Fruit fly (Drosophila melanogaster) whole organism, embryonic: Measurements from ENCODE around the gene CG46313.

Experiments
- Abd-B ChIP-seq: fragments of 200-800 bp; sonication (Bioruptor generic); optimal IDR thresholded peaks from 2 replicates; lab custom pipeline; 2018; ENCODE audit warnings: missing biosample characterization, mild to moderate bottlenecking, missing genetic modification characterization, moderate library complexity
- CG10209 ChIP-seq: fragments of 200-800 bp; sonication (Bioruptor generic); optimal IDR thresholded peaks from 3 replicates; lab custom pipeline; 2017; ENCODE audit warnings: missing biosample characterization, mild to moderate bottlenecking, missing genetic modification characterization, missing genetic modification reagents
- CG10321 ChIP-seq: fragments of 200-800 bp; sonication (Bioruptor generic); IDR thresholded peaks from 2 replicates; pipeline ENCODE4 v1.3.6; 2022; ENCODE audit warnings: missing biosample characterization, missing genetic modification characterization
- CG12104 ChIP-seq: fragments of 200-800 bp; sonication (Bioruptor generic); optimal IDR thresholded peaks from 3 replicates; lab custom pipeline; 2016; ENCODE audit warnings: missing biosample characterization, missing genetic modification characterization
- CG12236 ChIP-seq: fragments of 200-800 bp; sonication (Bioruptor generic); optimal IDR thresholded peaks from 2 replicates; lab custom pipeline; 2016; ENCODE audit warnings: missing biosample characterization, missing genetic modification characterization
- CG1233 ChIP-seq: fragments of 200-800 bp; sonication (Bioruptor generic); optimal IDR thresholded peaks from 4 replicates; lab custom pipeline; 2018; ENCODE audit warnings: missing biosample characterization, mild to moderate bottlenecking, missing genetic modification characterization
- CG12744 ChIP-seq: fragments of 200-800 bp; sonication (Bioruptor generic); optimal IDR thresholded peaks from 2 replicates; lab custom pipeline; 2016; ENCODE audit warnings: missing biosample characterization, missing genetic modification characterization
- CG13775 ChIP-seq: fragments of 200-800 bp; sonication (Bioruptor generic); optimal IDR thresholded peaks from 3 replicates; lab custom pipeline; 2017; ENCODE audit warnings: missing biosample characterization, mild to moderate bottlenecking, missing genetic modification characterization
- CG14050 ChIP-seq: fragments of 200-800 bp; sonication (Bioruptor generic); IDR thresholded peaks from 3 replicates; pipeline ENCODE4 v1.3.6; 2022; ENCODE audit warnings: missing biosample characterization, missing genetic modification characterization
- CG15601 ChIP-seq: fragments of 200-800 bp; sonication (Bioruptor generic); optimal IDR thresholded peaks from 3 replicates; lab custom pipeline; 2019; ENCODE audit warnings: missing biosample characterization, mild to moderate bottlenecking, missing genetic modification characterization, moderate library complexity
- CG17612 ChIP-seq: fragments of 200-800 bp; sonication (Bioruptor generic); IDR thresholded peaks from 2 replicates; pipeline ENCODE4 v1.3.6; 2022; ENCODE audit warnings: missing biosample characterization, missing genetic modification characterization
- CG2678 ChIP-seq: fragments of 200-800 bp; sonication (Bioruptor generic); optimal IDR thresholded peaks from 3 replicates; lab custom pipeline; 2019; ENCODE audit warnings: missing biosample characterization, mild to moderate bottlenecking, missing genetic modification characterization, moderate library complexity
- CG33557 ChIP-seq: fragments of 200-800 bp; sonication (Bioruptor generic); optimal IDR thresholded peaks from 2 replicates; lab custom pipeline; 2019; ENCODE audit warnings: missing biosample characterization, mild to moderate bottlenecking, missing genetic modification characterization, moderate library complexity
- CG3838 ChIP-seq: fragments of 200-800 bp; sonication (Bioruptor generic); optimal IDR thresholded peaks from 3 replicates; lab custom pipeline; 2016; ENCODE audit warnings: missing biosample characterization, missing genetic modification characterization
- CG4617 ChIP-seq: fragments of 200-800 bp; sonication (Bioruptor generic); optimal IDR thresholded peaks from 3 replicates; lab custom pipeline; 2016; ENCODE audit warnings: missing biosample characterization, missing genetic modification characterization, borderline replicate concordance
- CG4854 ChIP-seq: fragments of 200-800 bp; sonication (Bioruptor generic); optimal IDR thresholded peaks from 2 replicates; lab custom pipeline; 2016; ENCODE audit warnings: missing biosample characterization, missing genetic modification characterization, inconsistent platforms
- CG5180 ChIP-seq: fragments of 200-800 bp; sonication (Bioruptor generic); optimal IDR thresholded peaks from 3 replicates; lab custom pipeline; 2017; ENCODE audit warnings: missing biosample characterization, missing genetic modification characterization, mild to moderate bottlenecking, moderate library complexity, missing genetic modification reagents
- CG5245 ChIP-seq: fragments of 200-800 bp; sonication (Bioruptor generic); optimal IDR thresholded peaks from 3 replicates; lab custom pipeline; 2016; ENCODE audit warnings: missing biosample characterization, missing genetic modification characterization
- CG9215 ChIP-seq: fragments of 200-800 bp; sonication (Bioruptor generic); IDR thresholded peaks from 2 replicates; pipeline ENCODE4 v1.3.6; 2022; ENCODE audit warnings: missing biosample characterization, missing genetic modification characterization
- CHES-1-like ChIP-seq: fragments of 200-800 bp; sonication (Bioruptor generic); optimal IDR thresholded peaks from 2 replicates; lab custom pipeline; 2016; ENCODE audit warnings: missing biosample characterization, missing genetic modification characterization
- D ChIP-seq, 2 experiments: fragments of 200-800 bp in 1 of 2; fragments of >200 bp in 1 of 2; sonication (Bioruptor generic) in 1 of 2; optimal IDR thresholded peaks; 2 replicates in 1 of 2; 3 replicates in 1 of 2; lab custom pipeline; 2017; ENCODE audit warnings: mild to moderate bottlenecking in 1 of 2, missing biosample characterization in 1 of 2, missing genetic modification characterization in 1 of 2, missing genetic modification reagents in 1 of 2
- D19A ChIP-seq: fragments of 200-800 bp; optimal IDR thresholded peaks from 3 replicates; lab custom pipeline; 2019; ENCODE audit warnings: missing biosample characterization, mild to moderate bottlenecking, missing genetic modification characterization, moderate library complexity
- Doc2 ChIP-seq: fragments of 200-800 bp; sonication (Bioruptor generic); IDR thresholded peaks from 2 replicates; pipeline ENCODE4 v1.3.6; 2022; ENCODE audit warnings: missing biosample characterization, missing genetic modification characterization
- Hr39 ChIP-seq: fragments of >200 bp; optimal IDR thresholded peaks from 2 replicates; lab custom pipeline; 2017
- Kr ChIP-seq: fragments of 200-800 bp; sonication (Bioruptor generic); optimal IDR thresholded peaks from 2 replicates; lab custom pipeline; 2017; ENCODE audit warnings: missing biosample characterization, mild to moderate bottlenecking, missing genetic modification characterization
- MBD-R2 ChIP-seq: fragments of 200-800 bp; sonication (Bioruptor generic); IDR thresholded peaks from 2 replicates; pipeline ENCODE4 v1.3.6; 2022; ENCODE audit warnings: missing biosample characterization, missing genetic modification characterization
- PHDP ChIP-seq: fragments of 200-800 bp; sonication (Bioruptor generic); optimal IDR thresholded peaks from 3 replicates; lab custom pipeline; 2018; ENCODE audit warnings: missing biosample characterization, mild to moderate bottlenecking, missing genetic modification characterization, moderate library complexity
- ab ChIP-seq: fragments of 200-800 bp; sonication (Bioruptor generic); optimal IDR thresholded peaks from 2 replicates; lab custom pipeline; 2016; ENCODE audit warnings: missing biosample characterization, missing genetic modification characterization
- disco-r ChIP-seq: fragments of 200-800 bp; sonication (Bioruptor generic); optimal IDR thresholded peaks from 2 replicates; lab custom pipeline; 2016; ENCODE audit warnings: missing biosample characterization, missing genetic modification characterization
- eve ChIP-seq, 2 experiments: fragments of >200 bp; optimal IDR thresholded peaks; 2 replicates each; lab custom pipeline; 2017; ENCODE audit warnings: missing biosample characterization in 2 of 2, missing genetic modification characterization in 2 of 2
- fd64A ChIP-seq: fragments of 200-800 bp; sonication (Bioruptor generic); optimal IDR thresholded peaks from 3 replicates; lab custom pipeline; 2018; ENCODE audit warnings: missing biosample characterization, mild to moderate bottlenecking, missing genetic modification characterization
- fd96Cb ChIP-seq: fragments of 200-800 bp; sonication (Bioruptor generic); optimal IDR thresholded peaks from 2 replicates; lab custom pipeline; 2018; ENCODE audit warnings: missing biosample characterization, mild to moderate bottlenecking, missing genetic modification characterization, moderate library complexity
- gsb ChIP-seq: fragments of 200-800 bp; sonication (Bioruptor generic); IDR thresholded peaks from 2 replicates; pipeline ENCODE4 v1.3.6; 2022; ENCODE audit warnings: missing biosample characterization, missing genetic modification characterization
- h ChIP-seq: fragments of >200 bp; optimal IDR thresholded peaks from 2 replicates; lab custom pipeline; 2017
- ham ChIP-seq: fragments of 200-800 bp; sonication (Bioruptor generic); IDR thresholded peaks from 2 replicates; pipeline ENCODE4 v1.3.6; 2022; ENCODE audit warnings: missing biosample characterization, missing genetic modification characterization
- kni ChIP-seq: fragments of 200-800 bp; sonication (Bioruptor generic); optimal IDR thresholded peaks from 3 replicates; lab custom pipeline; 2017; ENCODE audit warnings: mild to moderate bottlenecking, missing biosample characterization, missing genetic modification reagents, missing genetic modification characterization
- lbe ChIP-seq: fragments of 200-800 bp; sonication (Bioruptor generic); optimal IDR thresholded peaks from 2 replicates; lab custom pipeline; 2016; ENCODE audit warnings: missing biosample characterization, mild to moderate bottlenecking, missing genetic modification characterization
- oc ChIP-seq: fragments of 200-800 bp; sonication (Bioruptor generic); optimal IDR thresholded peaks from 2 replicates; lab custom pipeline; 2018; ENCODE audit warnings: missing biosample characterization, mild to moderate bottlenecking, missing genetic modification characterization, moderate library complexity
- pb ChIP-seq: fragments of 200-800 bp; sonication (Bioruptor generic); optimal IDR thresholded peaks from 3 replicates; lab custom pipeline; 2016; ENCODE audit warnings: missing biosample characterization, missing genetic modification characterization
- pita ChIP-seq: fragments of 200-800 bp; sonication (Bioruptor generic); optimal IDR thresholded peaks from 2 replicates; lab custom pipeline; 2017; ENCODE audit warnings: missing biosample characterization, mild to moderate bottlenecking, missing genetic modification characterization
- prd ChIP-seq, 3 experiments: fragments of >200 bp in 2 of 3; fragments of 200-800 bp in 1 of 3; sonication (Bioruptor generic) in 1 of 3; optimal IDR thresholded peaks in 2 of 3; IDR thresholded peaks in 1 of 3; 2 replicates in 2 of 3; 3 replicates in 1 of 3; pipeline versions ENCODE4 v1.3.6 to Lab custom; 2017 to 2022; ENCODE audit warnings: missing biosample characterization in 1 of 3, missing genetic modification characterization in 1 of 3
- repo ChIP-seq: fragments of 200-800 bp; sonication (Bioruptor generic); optimal IDR thresholded peaks from 2 replicates; lab custom pipeline; 2016; ENCODE audit warnings: missing biosample characterization, missing genetic modification characterization
- salm ChIP-seq: fragments of 200-800 bp; sonication (Bioruptor generic); optimal IDR thresholded peaks from 2 replicates; lab custom pipeline; 2018; ENCODE audit warnings: missing biosample characterization, mild to moderate bottlenecking, missing genetic modification characterization
- sc ChIP-seq, 3 experiments: fragments of >200 bp in 2 of 3; fragments of 200-800 bp in 1 of 3; sonication (Bioruptor generic) in 1 of 3; optimal IDR thresholded peaks; 2 replicates in 2 of 3; 3 replicates in 1 of 3; lab custom pipeline; 2017; ENCODE audit warnings: mild to moderate bottlenecking in 1 of 3, missing biosample characterization in 1 of 3, missing genetic modification characterization in 1 of 3, missing genetic modification reagents in 1 of 3
- tna ChIP-seq: fragments of 200-800 bp; sonication (Bioruptor generic); IDR thresholded peaks from 2 replicates; pipeline ENCODE4 v1.3.6; 2022; ENCODE audit warnings: missing biosample characterization, missing genetic modification characterization; ENCODE audit not compliant: partially characterized antibody
- ttk ChIP-seq: fragments of 200-800 bp; sonication (Bioruptor generic); IDR thresholded peaks from 2 replicates; pipeline ENCODE4 v2.1.2; 2022; ENCODE audit warnings: missing biosample characterization, missing genetic modification characterization
- unc-4 ChIP-seq: fragments of 200-800 bp; sonication (Bioruptor generic); IDR thresholded peaks from 2 replicates; pipeline ENCODE4 v1.3.6; 2022; ENCODE audit warnings: missing biosample characterization, missing genetic modification characterization; ENCODE audit not compliant: partially characterized antibody
- wdn ChIP-seq: fragments of 200-800 bp; sonication (Bioruptor generic); IDR thresholded peaks from 2 replicates; pipeline ENCODE4 v1.3.6; 2022; ENCODE audit warnings: missing biosample characterization, missing genetic modification characterization
- wek ChIP-seq: fragments of 200-800 bp; sonication (Bioruptor generic); optimal IDR thresholded peaks from 3 replicates; lab custom pipeline; 2018; ENCODE audit warnings: missing biosample characterization, mild to moderate bottlenecking, missing genetic modification characterization, moderate library complexity

The CG46313 gene

dm6 chr3R:26989802-26990509 lies 11.6 kb downstream of the CG46313 start, which contains the start of gene CG31076 (continued):
- TF ChIP-seq wek (no peak), tna (no peak), Kr (GFP tag; lab: Kevin White, UChicago) (no peak), D19A (tag; lab: Kevin White, UChicago) (peak; percentile 86), CHES-1-like (GFP tag; lab: Kevin White, UChicago) (no peak), CG2678 (tag; lab: Kevin White, UChicago) (peak; percentile 70), CG12104 (GFP tag; lab: Kevin White, UChicago) (no peak), Doc2 (GFP tag; lab: Robert Waterston, UW) (no peak), repo (GFP tag; lab: Kevin White, UChicago) (no peak), CG4617 (GFP tag; lab: Kevin White, UChicago) (no peak), CG3838 (GFP tag; lab: Kevin White, UChicago) (no peak), gsb (GFP tag; lab: Robert Waterston, UW) (no peak), CG5180 (GFP tag; lab: Kevin White, UChicago) (peak; percentile 28), CG9215 (GFP tag; lab: Robert Waterston, UW) (no peak), lbe (GFP tag; lab: Kevin White, UChicago) (peak; percentile 78), unc-4 (no peak), oc (tag; lab: Kevin White, UChicago) (no peak), salm (tag; lab: Kevin White, UChicago) (no peak), wdn (GFP tag; lab: Robert Waterston, UW) (no peak), eve (GFP tag; optimal IDR thresholded peaks at IDR 0.05; lab: Kevin White, UChicago) (no peak), D (optimal IDR thresholded peaks at IDR 0.05; lab: Kevin White, UChicago) (no peak), D (GFP tag; optimal IDR thresholded peaks at IDR 0.05; lab: Kevin White, UChicago) (no peak), CG33557 (no peak), sc (optimal IDR thresholded peaks at IDR 0.05; lab: Kevin White, UChicago) (no peak), sc (GFP tag; optimal IDR thresholded peaks at IDR 0.05; lab: Kevin White, UChicago) (no peak), disco-r (GFP tag; lab: Kevin White, UChicago) (no peak), CG12236 (GFP tag; lab: Kevin White, UChicago) (no peak), ham (GFP tag; lab: Robert Waterston, UW) (no peak), Hr39 (no peak), pb (GFP tag; lab: Kevin White, UChicago) (no peak), h (no peak), ab (GFP tag; lab: Kevin White, UChicago) (no peak), pita (no peak), CG1233 (GFP tag; lab: Kevin White, UChicago) (no peak), CG4854 (GFP tag; lab: Kevin White, UChicago) (no peak), ttk (GFP tag; lab: Robert Waterston, UW) (0 out of 2 replicates have a peak, but pooled peaks have one; percentile 7), CG10321 (GFP tag; lab: Robert Waterston, UW) (no peak), CG5245 (GFP tag; lab: Kevin White, UChicago) (no peak), CG17612 (no peak), PHDP (tag; lab: Kevin White, UChicago) (no peak), prd (optimal IDR thresholded peaks at IDR 0.05; lab: Kevin White, UChicago) (no peak), prd (GFP tag; IDR thresholded peaks at IDR 0.05; lab: Robert Waterston, UW) (peak; percentile 37; the same call in 1 of the 3 replicates), CG15601 (tag; lab: Kevin White, UChicago) (no peak), CG14050 (GFP tag; lab: Robert Waterston, UW) (0 out of 3 replicates have a peak, but pooled peaks have one; percentile 15), CG13775 (no peak), CG10209 (GFP tag; lab: Kevin White, UChicago) (no peak), CG12744 (no peak), Abd-B (GFP tag; lab: Kevin White, UChicago) (no peak), fd96Cb (tag; lab: Kevin White, UChicago) (no peak), kni (no peak), fd64A (no peak), MBD-R2 (GFP tag; lab: Robert Waterston, UW) (no peak)
